Fruit fly (Drosophila melanogaster) whole organism, prepupa: ENCODE results near the gene CG9205.

Experiments used
- CG16779 ChIP-seq: fragments of 200-800 bp; sonication (Bioruptor generic); optimal IDR thresholded peaks from 3 replicates; lab custom pipeline; 2017; ENCODE audit warnings: missing biosample characterization, mild to moderate bottlenecking, missing genetic modification characterization
- CG3032 ChIP-seq: fragments of 200-800 bp; optimal IDR thresholded peaks from 2 replicates; lab custom pipeline; 2019; ENCODE audit warnings: missing biosample characterization, mild to moderate bottlenecking, missing genetic modification characterization, moderate library complexity
- CG8632 ChIP-seq: fragments of 200-800 bp; sonication (Bioruptor generic); optimal IDR thresholded peaks from 3 replicates; lab custom pipeline; 2016; ENCODE audit warnings: missing biosample characterization, missing genetic modification characterization
- CG9139 ChIP-seq: fragments of 200-800 bp; sonication (Bioruptor generic); optimal IDR thresholded peaks from 3 replicates; lab custom pipeline; 2017; ENCODE audit warnings: missing biosample characterization, mild to moderate bottlenecking, missing genetic modification characterization
- Eip78C ChIP-seq: fragments of 200-800 bp; sonication (Bioruptor generic); peaks from one replicate; lab custom pipeline; 2016; ENCODE audit warnings: missing biosample characterization, missing genetic modification characterization
- Ets21C ChIP-seq: fragments of 200-800 bp; sonication (Bioruptor generic); optimal IDR thresholded peaks from 3 replicates; lab custom pipeline; 2016; ENCODE audit warnings: missing biosample characterization, missing genetic modification characterization
- Gug ChIP-seq: fragments of 200-800 bp; sonication (Bioruptor generic); IDR thresholded peaks from 2 replicates; pipeline ENCODE4 v1.3.6; 2022; ENCODE audit warnings: missing biosample characterization, missing genetic modification characterization
- Hr39 ChIP-seq: fragments of 200-800 bp; sonication (Bioruptor generic); optimal IDR thresholded peaks from 2 replicates; lab custom pipeline; 2016; ENCODE audit warnings: missing biosample characterization, missing genetic modification characterization
- Sox14 ChIP-seq: fragments of 200-800 bp; sonication (Bioruptor generic); optimal IDR thresholded peaks from 3 replicates; lab custom pipeline; 2016; ENCODE audit warnings: missing biosample characterization, missing genetic modification characterization
- pdm3 ChIP-seq: fragments of 200-800 bp; sonication (Bioruptor generic); optimal IDR thresholded peaks from 3 replicates; lab custom pipeline; 2016; ENCODE audit warnings: missing biosample characterization, missing genetic modification characterization
- salr ChIP-seq, 2 experiments: fragments of 200-800 bp; sonication (Bioruptor generic); optimal IDR thresholded peaks; 3 replicates each; lab custom pipeline; 2016 to 2018; ENCODE audit warnings: missing biosample characterization in 2 of 2, missing genetic modification characterization in 2 of 2, mild to moderate bottlenecking in 1 of 2

dm6 chr3L:1083323-1083722 is 48.8 kb downstream of the CG9205 start:
- no peak for TF ChIP-seq Gug (GFP tag; lab: Robert Waterston, UW)
- TF ChIP-seq salr (GFP tag; optimal IDR thresholded peaks at IDR 0.05; lab: Kevin White, UChicago): no peak
- no peak for TF ChIP-seq Hr39 (GFP tag; lab: Kevin White, UChicago)
- TF ChIP-seq CG3032 (tag; lab: Kevin White, UChicago): no peak
- no peak for TF ChIP-seq pdm3 (GFP tag; lab: Kevin White, UChicago)
- TF ChIP-seq CG9139 (GFP tag; lab: Kevin White, UChicago): no peak
- TF ChIP-seq Eip78C: no peak
- TF ChIP-seq Ets21C (GFP tag; lab: Kevin White, UChicago): no peak
- TF ChIP-seq Sox14 (GFP tag; lab: Kevin White, UChicago): no peak
- TF ChIP-seq CG8632 (GFP tag; lab: Kevin White, UChicago): no peak
- TF ChIP-seq CG16779: no peak
